Worm (Caenorhabditis elegans): ENCODE measurements around the gene rfip-2.

The rfip-2 gene

ce11 chrII:723488-723887 is at the start of gene rfip-2:
TSS of gene rfip-2 (plus strand) at chrII:723788.
- TF ChIP-seq lin-39 (tag; optimal IDR thresholded peaks at IDR 0.05) (no peak), lin-13 (GFP tag; optimal IDR thresholded peaks at IDR 0.05) (no peak), dmd-4 (tag; optimal IDR thresholded peaks at IDR 0.05) (no peak)

DNA sequence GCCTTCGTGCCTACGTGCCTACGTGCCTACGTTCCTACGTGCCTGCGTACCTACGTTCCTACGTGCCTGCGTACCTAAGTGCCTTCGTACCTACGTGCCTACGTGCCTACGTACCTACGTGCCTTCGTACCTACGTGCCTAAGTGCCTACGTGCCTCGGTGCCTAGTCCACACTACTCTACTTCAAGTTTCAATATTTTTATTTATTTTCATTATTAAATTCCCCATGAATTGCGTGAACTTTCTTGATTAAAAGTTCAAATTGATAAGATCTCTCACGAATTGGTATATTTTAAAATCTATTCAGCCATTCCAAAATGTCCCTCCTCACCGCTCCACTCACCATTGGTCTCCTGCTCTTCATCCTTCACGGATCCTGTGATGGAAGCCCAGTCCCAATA is 49.5 kb upstream of the rfip-2 start, which contains the start of gene Y39F10C.3:
Gene Y39F10C.3, plus strand, starts transcription at position 301 of the 400 bp plus-strand sequence.
- TF ChIP-seq Y55F3AM.14 (GFP tag; optimal IDR thresholded peaks at IDR 0.05): no peak
- no peak for TF ChIP-seq lin-39 (tag; optimal IDR thresholded peaks at IDR 0.05)
- TF ChIP-seq peb-1 (tag; optimal IDR thresholded peaks at IDR 0.05): no peak
- no peak for TF ChIP-seq nhr-21 (tag; optimal IDR thresholded peaks at IDR 0.05)
- no peak for TF ChIP-seq sma-3 (GFP tag; optimal IDR thresholded peaks at IDR 0.05)
- TF ChIP-seq nhr-23 (tag; optimal IDR thresholded peaks at IDR 0.05): no peak
- no peak for TF ChIP-seq C34F6.9 (tag; optimal IDR thresholded peaks at IDR 0.05)
- TF ChIP-seq elt-3 (tag; optimal IDR thresholded peaks at IDR 0.05): no peak
- no peak for TF ChIP-seq ZK546.5 (tag; optimal IDR thresholded peaks at IDR 0.05)
- no peak for TF ChIP-seq aly-2 (tag; optimal IDR thresholded peaks at IDR 0.05)
- TF ChIP-seq unc-62 (GFP tag; optimal IDR thresholded peaks at IDR 0.05): no peak
- TF ChIP-seq crh-2 (tag; optimal IDR thresholded peaks at IDR 0.05): no peak
- no peak for TF ChIP-seq nhr-77 (tag; optimal IDR thresholded peaks at IDR 0.05)
- TF ChIP-seq sem-4 (tag; optimal IDR thresholded peaks at IDR 0.05): no peak
- no peak for TF ChIP-seq nhr-6 (tag; optimal IDR thresholded peaks at IDR 0.05)
- no peak for TF ChIP-seq lin-13 (GFP tag; optimal IDR thresholded peaks at IDR 0.05)
- no peak for TF ChIP-seq egl-27 (tag; optimal IDR thresholded peaks at IDR 0.05)

DNA sequence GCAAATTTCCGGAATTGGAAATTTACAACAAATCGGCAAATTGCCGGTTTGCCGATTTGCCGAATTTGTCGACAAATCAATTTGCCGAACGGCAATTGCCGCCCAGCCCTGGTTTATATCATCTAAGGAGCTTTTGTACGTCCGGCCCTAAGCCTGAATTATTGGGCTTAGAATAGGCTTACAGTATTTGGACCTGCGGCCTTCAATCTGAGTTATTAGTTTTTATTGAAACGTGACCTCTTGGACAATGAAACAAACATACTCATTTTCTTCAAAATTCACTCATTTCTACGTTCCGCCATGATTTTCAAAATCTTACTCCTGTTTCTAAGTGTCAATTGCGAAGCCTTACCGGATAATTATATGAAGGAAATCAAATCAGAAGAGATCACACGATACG is 48.3 kb upstream of the rfip-2 start, which contains the start of gene Y39F10C.1:
Gene Y39F10C.1, plus strand, starts transcription at position 301 of the 400 bp plus-strand sequence.
- TF ChIP-seq ceh-82 (tag; optimal IDR thresholded peaks at IDR 0.05) (no peak), unc-55 (GFP tag; optimal IDR thresholded peaks at IDR 0.05) (no peak), ztf-1 (GFP tag; conservative IDR thresholded peaks at IDR 0.05) (no peak), aly-2 (tag; optimal IDR thresholded peaks at IDR 0.05) (no peak), ceh-16 (tag; optimal IDR thresholded peaks at IDR 0.05) (no peak), alr-1 (tag; optimal IDR thresholded peaks at IDR 0.05) (no peak), ZK546.5 (tag; optimal IDR thresholded peaks at IDR 0.05) (no peak)

ce11 chrII:675822-676221 is 47.8 kb upstream of the rfip-2 start:
- TF ChIP-seq elt-3 (tag; optimal IDR thresholded peaks at IDR 0.05) (no peak), ceh-82 (tag; optimal IDR thresholded peaks at IDR 0.05) (no peak), fos-1 (tag; optimal IDR thresholded peaks at IDR 0.05) (no peak), alr-1 (tag; optimal IDR thresholded peaks at IDR 0.05) (no peak), nhr-12 (tag; optimal IDR thresholded peaks at IDR 0.05) (no peak), nhr-10 (tag; optimal IDR thresholded peaks at IDR 0.05) (no peak)

- TF ChIP-seq ZK546.5 (tag; optimal IDR thresholded peaks at IDR 0.05) (no peak), lsy-2 (tag; optimal IDR thresholded peaks at IDR 0.05) (no peak), aly-2 (tag; optimal IDR thresholded peaks at IDR 0.05) (no peak), mab-5 (tag; optimal IDR thresholded peaks at IDR 0.05) (no peak), F13H6.1 (tag; optimal IDR thresholded peaks at IDR 0.05) (no peak), unc-55 (GFP tag; optimal IDR thresholded peaks at IDR 0.05) (no peak)
Observed at ce11 chrII:678581-678980, 45.0 kb upstream of the rfip-2 start, which contains the start of gene T02H6.9. TSS of gene T02H6.9 (plus strand) at chrII:678881.

ce11 chrII:680612-681011 is 43.0 kb upstream of the rfip-2 start, which contains the start of the genes T02H6.10 and T02H6.8:
TSS of gene T02H6.10 (minus strand) at chrII:680712.
TSS of gene T02H6.8 (plus strand) at chrII:680832.
- TF ChIP-seq ZK546.5 (tag; optimal IDR thresholded peaks at IDR 0.05): no peak

- TF ChIP-seq mdl-1 (tag; optimal IDR thresholded peaks at IDR 0.05) (no peak), dmd-4 (tag; optimal IDR thresholded peaks at IDR 0.05) (no peak), lin-39 (tag; optimal IDR thresholded peaks at IDR 0.05) (no peak), alr-1 (tag; optimal IDR thresholded peaks at IDR 0.05) (no peak), gmeb-1 (tag; optimal IDR thresholded peaks at IDR 0.05) (no peak), nhr-129 (tag; optimal IDR thresholded peaks at IDR 0.05) (no peak), nhr-25 (tag; optimal IDR thresholded peaks at IDR 0.05) (no peak), Y55F3AM.14 (GFP tag; optimal IDR thresholded peaks at IDR 0.05) (no peak), unc-55 (GFP tag; optimal IDR thresholded peaks at IDR 0.05) (no peak), ceh-16 (tag; optimal IDR thresholded peaks at IDR 0.05) (no peak), aly-2 (tag; optimal IDR thresholded peaks at IDR 0.05) (no peak), nhr-23 (tag; optimal IDR thresholded peaks at IDR 0.05) (no peak), skn-1 (tag; optimal IDR thresholded peaks at IDR 0.05) (no peak), sem-4 (tag; optimal IDR thresholded peaks at IDR 0.05) (no peak), peb-1 (tag; optimal IDR thresholded peaks at IDR 0.05) (no peak)
Observed at ce11 chrII:682326-682725, 41.3 kb upstream of the rfip-2 start, which contains the start of gene T02H6.7. TSS of gene T02H6.7 (plus strand) at chrII:682626.

Data from whole organism, L2 larva.